Fruit fly (Drosophila melanogaster) whole organism, embryonic: ENCODE results near the gene CG15894.

Experiments used
- CG10147 ChIP-seq: fragments of 200-800 bp; sonication (Bioruptor generic); optimal IDR thresholded peaks from 2 replicates; lab custom pipeline; 2019; ENCODE audit warnings: missing biosample characterization, mild to moderate bottlenecking, missing genetic modification characterization, moderate library complexity
- CG10431 ChIP-seq: fragments of 200-800 bp; sonication (Bioruptor generic); optimal IDR thresholded peaks from 3 replicates; lab custom pipeline; 2018; ENCODE audit warnings: missing biosample characterization, mild to moderate bottlenecking, missing genetic modification characterization
- CG10462 ChIP-seq: fragments of 200-800 bp; sonication (Bioruptor generic); optimal IDR thresholded peaks from 2 replicates; lab custom pipeline; 2016; ENCODE audit warnings: missing biosample characterization, missing genetic modification characterization
- CG10979 ChIP-seq: fragments of 200-800 bp; sonication (Bioruptor generic); optimal IDR thresholded peaks from 2 replicates; lab custom pipeline; 2018; ENCODE audit warnings: missing biosample characterization, mild to moderate bottlenecking, missing genetic modification characterization, moderate library complexity
- CG13624 ChIP-seq: fragments of 200-800 bp; sonication (Bioruptor generic); optimal IDR thresholded peaks from 2 replicates; lab custom pipeline; 2016; ENCODE audit warnings: missing biosample characterization, missing genetic modification characterization
- CG14860 ChIP-seq: fragments of 200-800 bp; sonication (Bioruptor generic); IDR thresholded peaks from 3 replicates; pipeline ENCODE4 v1.3.6; 2022; ENCODE audit warnings: missing biosample characterization, missing genetic modification characterization; ENCODE audit not compliant: partially characterized antibody
- CG18262 ChIP-seq: fragments of 200-800 bp; optimal IDR thresholded peaks from 3 replicates; lab custom pipeline; 2019; ENCODE audit warnings: missing biosample characterization, mild to moderate bottlenecking, missing genetic modification characterization, moderate library complexity
- CG18599 ChIP-seq: fragments of 200-800 bp; sonication (Bioruptor generic); optimal IDR thresholded peaks from 3 replicates; lab custom pipeline; 2017; ENCODE audit warnings: missing biosample characterization, missing genetic modification characterization, mild to moderate bottlenecking, moderate library complexity, missing genetic modification reagents
- CG3407 ChIP-seq: fragments of 200-800 bp; sonication (Bioruptor generic); optimal IDR thresholded peaks from 2 replicates; lab custom pipeline; 2018; ENCODE audit warnings: missing biosample characterization, mild to moderate bottlenecking, missing genetic modification characterization
- CG3995 ChIP-seq: fragments of 200-800 bp; sonication (Bioruptor generic); optimal IDR thresholded peaks from 3 replicates; lab custom pipeline; 2016; ENCODE audit warnings: missing biosample characterization, missing genetic modification characterization
- CG43689 ChIP-seq: fragments of 200-800 bp; sonication (Bioruptor generic); IDR thresholded peaks from 2 replicates; pipeline ENCODE4 v1.3.6; 2022; ENCODE audit warnings: missing biosample characterization, missing genetic modification characterization
- CG5245 ChIP-seq: fragments of 200-800 bp; sonication (Bioruptor generic); optimal IDR thresholded peaks from 3 replicates; lab custom pipeline; 2016; ENCODE audit warnings: missing biosample characterization, missing genetic modification characterization
- CG6175 ChIP-seq: fragments of 200-800 bp; sonication (Bioruptor generic); IDR thresholded peaks from 3 replicates; pipeline ENCODE4 v1.3.6; 2022; ENCODE audit warnings: missing biosample characterization, missing genetic modification characterization
- CG6683 ChIP-seq: fragments of 200-800 bp; sonication (Bioruptor generic); optimal IDR thresholded peaks from 2 replicates; lab custom pipeline; 2017; ENCODE audit warnings: missing biosample characterization, mild to moderate bottlenecking, missing genetic modification characterization, missing genetic modification reagents
- CG7357 ChIP-seq: fragments of 200-800 bp; sonication (Bioruptor generic); IDR thresholded peaks from 3 replicates; pipeline ENCODE4 v1.3.6; 2022; ENCODE audit warnings: missing biosample characterization, missing genetic modification characterization
- CG7987 ChIP-seq: fragments of 200-800 bp; sonication (Bioruptor generic); optimal IDR thresholded peaks from 2 replicates; lab custom pipeline; 2018; ENCODE audit warnings: missing biosample characterization, mild to moderate bottlenecking, missing genetic modification characterization, moderate library complexity
- CG8290 ChIP-seq, 3 experiments: fragments of 200-800 bp; sonication (Bioruptor generic); optimal IDR thresholded peaks; 2 replicates each; lab custom pipeline; 2016 to 2019; ENCODE audit warnings: missing biosample characterization in 3 of 3, missing genetic modification characterization in 3 of 3, mild to moderate bottlenecking in 2 of 3, moderate library complexity in 1 of 3
- CG9215 ChIP-seq: fragments of 200-800 bp; sonication (Bioruptor generic); IDR thresholded peaks from 2 replicates; pipeline ENCODE4 v1.3.6; 2022; ENCODE audit warnings: missing biosample characterization, missing genetic modification characterization
- CG9797 ChIP-seq: fragments of 200-800 bp; sonication (Bioruptor generic); optimal IDR thresholded peaks from 3 replicates; lab custom pipeline; 2018; ENCODE audit warnings: missing biosample characterization, mild to moderate bottlenecking, missing genetic modification characterization
- E2f1 ChIP-seq: fragments of 200-800 bp; sonication (Bioruptor generic); IDR thresholded peaks from 2 replicates; pipeline ENCODE4 v1.3.6; 2022; ENCODE audit warnings: missing biosample characterization, missing genetic modification characterization
- Elba2 ChIP-seq: fragments of 200-800 bp; sonication (Bioruptor generic); optimal IDR thresholded peaks from 3 replicates; lab custom pipeline; 2016; ENCODE audit warnings: missing biosample characterization, missing genetic modification characterization
- Ets65A ChIP-seq: fragments of 200-800 bp; sonication (Bioruptor generic); peaks from one replicate; lab custom pipeline; 2016; ENCODE audit warnings: missing biosample characterization, missing genetic modification characterization
- GATAe ChIP-seq: fragments of 200-800 bp; sonication (Bioruptor generic); conservative IDR thresholded peaks from 2 replicates; pipeline ENCODE4 v1.3.6; 2022; ENCODE audit warnings: missing biosample characterization, missing genetic modification characterization
- Hr39 ChIP-seq: fragments of >200 bp; optimal IDR thresholded peaks from 2 replicates; lab custom pipeline; 2017
- Hr51 ChIP-seq, 2 experiments: fragments of 200-800 bp; sonication (Bioruptor generic); optimal IDR thresholded peaks; 2 replicates in 1 of 2; 3 replicates in 1 of 2; lab custom pipeline; 2016 to 2018; ENCODE audit warnings: missing biosample characterization in 2 of 2, missing genetic modification characterization in 2 of 2, mild to moderate bottlenecking in 1 of 2, moderate library complexity in 1 of 2
- Med ChIP-seq: fragments of 200-800 bp; sonication (Bioruptor generic); peaks from one replicate; lab custom pipeline; 2016; ENCODE audit warnings: missing biosample characterization, missing genetic modification characterization, mild to moderate bottlenecking, inconsistent platforms, moderate library complexity
- Mes4 ChIP-seq: fragments of 200-800 bp; sonication (Bioruptor generic); optimal IDR thresholded peaks from 2 replicates; lab custom pipeline; 2016; ENCODE audit warnings: missing biosample characterization, missing genetic modification characterization
- PHDP ChIP-seq: fragments of 200-800 bp; sonication (Bioruptor generic); optimal IDR thresholded peaks from 3 replicates; lab custom pipeline; 2018; ENCODE audit warnings: missing biosample characterization, mild to moderate bottlenecking, missing genetic modification characterization, moderate library complexity
- Rfx ChIP-seq: fragments of 200-800 bp; sonication (Bioruptor generic); IDR thresholded peaks from 2 replicates; pipeline ENCODE4 v1.3.6; 2022; ENCODE audit warnings: missing biosample characterization, missing genetic modification characterization
- Sin3A ChIP-seq: fragments of >200 bp; optimal IDR thresholded peaks from 2 replicates; lab custom pipeline; 2018
- Ssrp ChIP-seq: fragments of 200-800 bp; sonication (Bioruptor generic); optimal IDR thresholded peaks from 2 replicates; lab custom pipeline; 2018; ENCODE audit warnings: missing biosample characterization, mild to moderate bottlenecking, missing genetic modification characterization, moderate library complexity
- Tbp ChIP-seq: fragments of >200 bp; optimal IDR thresholded peaks from 2 replicates; lab custom pipeline; 2018; ENCODE audit warnings: missing biosample characterization, missing genetic modification characterization
- al ChIP-seq: fragments of 200-800 bp; sonication (Bioruptor generic); IDR thresholded peaks from 2 replicates; pipeline ENCODE4 v1.3.6; 2022; ENCODE audit warnings: missing biosample characterization, missing genetic modification characterization
- bsh ChIP-seq, 2 experiments: fragments of 200-800 bp; sonication (Bioruptor generic); optimal IDR thresholded peaks; 2 replicates each; lab custom pipeline; 2017 to 2018; ENCODE audit warnings: mild to moderate bottlenecking in 2 of 2, missing biosample characterization in 2 of 2, missing genetic modification characterization in 2 of 2, moderate library complexity in 1 of 2
- cad ChIP-seq: fragments of >200 bp; optimal IDR thresholded peaks from 2 replicates; lab custom pipeline; 2017; ENCODE audit warnings: missing biosample characterization, missing genetic modification characterization
- caup ChIP-seq: fragments of 200-800 bp; sonication (Bioruptor generic); optimal IDR thresholded peaks from 3 replicates; lab custom pipeline; 2017; ENCODE audit warnings: missing biosample characterization, mild to moderate bottlenecking, missing genetic modification characterization, moderate library complexity; ENCODE audit not compliant: severe bottlenecking
- crc ChIP-seq: fragments of 200-800 bp; sonication (Bioruptor generic); optimal IDR thresholded peaks from 2 replicates; lab custom pipeline; 2016; ENCODE audit warnings: missing biosample characterization, missing genetic modification characterization
- da ChIP-seq: fragments of 200-800 bp; sonication (Bioruptor generic); optimal IDR thresholded peaks from 2 replicates; lab custom pipeline; 2016; ENCODE audit warnings: missing biosample characterization, missing genetic modification characterization
- esg ChIP-seq: fragments of 200-800 bp; sonication (Bioruptor generic); conservative IDR thresholded peaks from 2 replicates; pipeline ENCODE4 v1.3.6; 2022; ENCODE audit warnings: missing biosample characterization, missing genetic modification characterization
- ewg ChIP-seq: fragments of 200-800 bp; sonication (Bioruptor generic); optimal IDR thresholded peaks from 3 replicates; lab custom pipeline; 2017; ENCODE audit warnings: mild to moderate bottlenecking, missing biosample characterization, missing genetic modification reagents, missing genetic modification characterization
- fd96Cb ChIP-seq: fragments of 200-800 bp; sonication (Bioruptor generic); optimal IDR thresholded peaks from 2 replicates; lab custom pipeline; 2018; ENCODE audit warnings: missing biosample characterization, mild to moderate bottlenecking, missing genetic modification characterization, moderate library complexity
- jumu ChIP-seq: fragments of 200-800 bp; sonication (Bioruptor generic); optimal IDR thresholded peaks from 3 replicates; lab custom pipeline; 2016; ENCODE audit warnings: missing biosample characterization, missing genetic modification characterization
- ken ChIP-seq: fragments of 200-800 bp; sonication (Bioruptor generic); IDR thresholded peaks from 3 replicates; pipeline ENCODE4 v1.3.6; 2022; ENCODE audit warnings: missing biosample characterization, missing genetic modification characterization
- pnt ChIP-seq: fragments of 200-800 bp; sonication (Bioruptor generic); optimal IDR thresholded peaks from 3 replicates; lab custom pipeline; 2016; ENCODE audit warnings: missing biosample characterization, missing genetic modification characterization
- prd ChIP-seq, 3 experiments: fragments of >200 bp in 2 of 3; fragments of 200-800 bp in 1 of 3; sonication (Bioruptor generic) in 1 of 3; optimal IDR thresholded peaks in 2 of 3; IDR thresholded peaks in 1 of 3; 2 replicates in 2 of 3; 3 replicates in 1 of 3; pipeline versions ENCODE4 v1.3.6 to Lab custom; 2017 to 2022; ENCODE audit warnings: missing biosample characterization in 1 of 3, missing genetic modification characterization in 1 of 3
- run ChIP-seq: fragments of 200-800 bp; sonication (Bioruptor generic); optimal IDR thresholded peaks from 3 replicates; lab custom pipeline; 2018; ENCODE audit warnings: missing biosample characterization, mild to moderate bottlenecking, missing genetic modification characterization
- sd ChIP-seq: fragments of 200-800 bp; sonication (Bioruptor generic); optimal IDR thresholded peaks from 3 replicates; lab custom pipeline; 2018; ENCODE audit warnings: missing biosample characterization, mild to moderate bottlenecking, missing genetic modification characterization, moderate library complexity
- sug ChIP-seq: fragments of 200-800 bp; optimal IDR thresholded peaks from 2 replicates; lab custom pipeline; 2019; ENCODE audit warnings: missing biosample characterization, mild to moderate bottlenecking, missing genetic modification characterization, moderate library complexity
- vfl ChIP-seq: fragments of 200-800 bp; sonication (Bioruptor generic); optimal IDR thresholded peaks from 2 replicates; lab custom pipeline; 2016; ENCODE audit warnings: missing biosample characterization, missing genetic modification characterization
- yki ChIP-seq: fragments of >200 bp; optimal IDR thresholded peaks from 3 replicates; lab custom pipeline; 2018
- z ChIP-seq: fragments of 200-800 bp; sonication (Bioruptor generic); IDR thresholded peaks from 3 replicates; pipeline ENCODE4 v1.3.6; 2022; ENCODE audit warnings: missing biosample characterization, missing genetic modification characterization

The CG15894 gene

dm6 chrX:6346926-6347367 is 37.9 kb downstream of the CG15894 start, which contains the start of gene CG3847 (continued):
- TF ChIP-seq sd (tag; lab: Kevin White, UChicago) (peak; percentile 39), yki (lab: Kevin White, UChicago) (no peak), sug (peak; percentile 55), caup (GFP tag; lab: Kevin White, UChicago) (peak; percentile 8), CG9215 (GFP tag; lab: Robert Waterston, UW) (no peak), CG10462 (GFP tag; lab: Kevin White, UChicago) (no peak), Ets65A (peak; percentile 88), CG43689 (no peak), esg (no peak), CG10431 (GFP tag; lab: Kevin White, UChicago) (peak; percentile 28), prd (optimal IDR thresholded peaks at IDR 0.05; lab: Kevin White, UChicago) (no peak), prd (GFP tag; IDR thresholded peaks at IDR 0.05; lab: Robert Waterston, UW) (0 out of 3 replicates have a peak, but pooled peaks have one; percentile 29), CG6683 (GFP tag; lab: Kevin White, UChicago) (no peak), z (GFP tag; lab: Robert Waterston, UW) (no peak), Hr39 (lab: Kevin White, UChicago) (no peak), al (GFP tag; lab: Robert Waterston, UW) (no peak), bsh (GFP tag; optimal IDR thresholded peaks at IDR 0.05; lab: Kevin White, UChicago) (no peak), vfl (GFP tag; lab: Kevin White, UChicago) (peak; percentile 41), CG7987 (GFP tag; lab: Kevin White, UChicago) (peak; percentile 37), Sin3A (lab: Kevin White, UChicago) (peak; percentile 80), Tbp (GFP tag; lab: Kevin White, UChicago) (no peak), CG6175 (GFP tag; lab: Robert Waterston, UW) (peak; percentile 54; the same call in 1 of the 3 replicates), CG3407 (GFP tag; lab: Kevin White, UChicago) (no peak), CG18599 (peak; percentile 58), CG7357 (no peak), CG8290 (GFP tag; optimal IDR thresholded peaks at IDR 0.05; lab: Kevin White, UChicago) (peak; percentile 46), CG8290 (tag; optimal IDR thresholded peaks at IDR 0.05; lab: Kevin White, UChicago) (peak in 1 of 2 experiments; percentile 74), Med (GFP tag; lab: Kevin White, UChicago) (peak; percentile 88), CG10979 (tag; lab: Kevin White, UChicago) (peak; percentile 22), CG3995 (GFP tag; lab: Kevin White, UChicago) (peak; percentile 24), ken (0 out of 3 replicates have a peak, but pooled peaks have one; percentile 50), CG14860 (GFP tag; lab: Robert Waterston, UW) (peak; percentile 52; the same call in 1 of the 3 replicates), GATAe (GFP tag; lab: Robert Waterston, UW) (no peak), cad (GFP tag; lab: Kevin White, UChicago) (no peak), CG13624 (GFP tag; lab: Kevin White, UChicago) (peak; percentile 69), pnt (GFP tag; lab: Kevin White, UChicago) (no peak), Rfx (GFP tag; lab: Robert Waterston, UW) (peak; percentile 70), CG10147 (GFP tag; lab: Kevin White, UChicago) (peak; percentile 42), Ssrp (tag; lab: Kevin White, UChicago) (no peak), da (GFP tag; lab: Kevin White, UChicago) (peak; percentile 27), ewg (no peak), CG5245 (GFP tag; lab: Kevin White, UChicago) (no peak), crc (GFP tag; lab: Kevin White, UChicago) (no peak), PHDP (tag; lab: Kevin White, UChicago) (no peak), Hr51 (GFP tag; optimal IDR thresholded peaks at IDR 0.05; lab: Kevin White, UChicago) (peak in 1 of 2 experiments; percentile 54), run (tag; lab: Kevin White, UChicago) (no peak), E2f1 (GFP tag; lab: Robert Waterston, UW) (peak; percentile 54; the same call in 1 of the 2 replicates), jumu (peak; percentile 67), CG18262 (tag; lab: Kevin White, UChicago) (peak; percentile 25), Mes4 (peak; percentile 4), fd96Cb (tag; lab: Kevin White, UChicago) (no peak), CG9797 (GFP tag; lab: Kevin White, UChicago) (peak; percentile 87), Elba2 (GFP tag; lab: Kevin White, UChicago) (peak; percentile 64)
